Worm (Caenorhabditis elegans) whole organism, mixed stage, embryonic: ENCODE data around the gene C05D12.5.
"Not testable (repeated sequence)": the region's sequence is repeated elsewhere in the genome, so short reads cannot be mapped to it uniquely, and the experiment has no call there.

ENCODE experiments used
- mep-1 ChIP-seq: fragments of 150-350 bp; optimal IDR thresholded peaks from 2 replicates; lab custom pipeline; 2017; ENCODE audit warnings: missing biosample characterization, missing genetic modification reagents, missing genetic modification characterization, inconsistent platforms
- snpc-4 ChIP-seq: fragments of 150-350 bp; optimal IDR thresholded peaks from 2 replicates; lab custom pipeline; 2014; ENCODE audit warnings: missing biosample characterization, missing genetic modification characterization

- not testable (repeated sequence) for TF ChIP-seq snpc-4, mep-1
Observed at ce11 chrII:11442425-11442824, 8.4 kb downstream of the C05D12.5 start, which contains the start of gene ebp-2.
